Worm (Caenorhabditis elegans) whole organism, midembryonic: ENCODE measurements around the gene wbp-2.
A peak's percentile ranks its signal among the peaks of the same experiment; 100 is the strongest.

Experiments
- flt-1 ChIP-seq: fragments of 200-800 bp; sonication (Bioruptor generic); IDR thresholded peaks from 2 replicates; pipeline ENCODE4 v1.3.6; 2022; ENCODE audit warnings: missing genetic modification characterization, missing compliant biosample characterization
- tab-1 ChIP-seq: fragments of 200-800 bp; sonication (Bioruptor generic); IDR thresholded peaks from 2 replicates; pipeline ENCODE4 v1.3.6; 2022; ENCODE audit warnings: missing genetic modification characterization, missing compliant biosample characterization

DNA sequence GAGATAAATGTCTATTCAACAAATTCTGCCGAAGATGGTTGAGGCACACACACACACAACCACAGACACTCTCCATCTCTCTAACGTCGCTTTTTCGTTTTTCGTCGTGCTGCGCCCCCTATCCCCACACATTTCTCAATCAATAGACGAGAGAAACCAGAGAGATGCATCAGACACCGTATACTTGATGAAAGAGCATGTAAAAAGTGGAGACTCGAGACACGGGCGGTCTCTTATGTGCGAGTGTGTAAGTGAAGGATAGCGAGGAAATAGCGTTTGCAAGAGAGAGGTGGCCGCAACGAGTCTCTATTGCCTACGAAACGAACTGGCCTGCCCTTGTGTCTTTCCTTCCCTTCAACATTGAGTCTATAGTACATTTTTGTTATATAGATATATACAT, 46.8 kb upstream of the wbp-2 start:
- TF ChIP-seq flt-1 (GFP tag; lab: Robert Waterston, UW): peak; percentile 66; the same call in 1 of the 2 replicates
- TF ChIP-seq tab-1 (GFP tag; lab: Robert Waterston, UW): no peak
